Worm (Caenorhabditis elegans) whole organism, early embryonic: Measurements from ENCODE around the gene rps-8.

Experiments used
- F13C5.2 ChIP-seq: sonication (generic microtip); optimal IDR thresholded peaks from 2 replicates; lab custom pipeline; 2017; ENCODE audit warnings: mild to moderate bottlenecking, missing genetic modification characterization, inconsistent platforms, missing compliant biosample characterization
- ama-1 ChIP-seq: fragments of 150-350 bp; optimal IDR thresholded peaks from 2 replicates; lab custom pipeline; 2014
- ceh-36 ChIP-seq: sonication (generic microtip); optimal IDR thresholded peaks from 2 replicates; lab custom pipeline; 2016; ENCODE audit warnings: missing genetic modification characterization, inconsistent platforms, missing compliant biosample characterization
- sea-1 ChIP-seq: fragments of 200-800 bp; sonication (Bioruptor generic); conservative IDR thresholded peaks from 2 replicates; pipeline ENCODE4 v1.3.6; 2022; ENCODE audit warnings: missing genetic modification characterization, missing compliant biosample characterization

ce11 chrIV:7316613-7317153 is 3.0 kb upstream of the rps-8 start, which contains the start of gene F42C5.9:
- TF ChIP-seq sea-1 (GFP tag; lab: Robert Waterston, UW), result no peak
- TF ChIP-seq ceh-36 (tag; lab: Kevin White, UChicago), result no peak
- peak; percentile 1 for TF ChIP-seq ama-1 (lab: Kevin White, UChicago)
- TF ChIP-seq F13C5.2 (tag; lab: Kevin White, UChicago), result no peak
